Worm (Caenorhabditis elegans) whole organism, young adult: ENCODE data around the gene Y22D7AL.3.

Source experiments
- cebp-1 ChIP-seq, 2 experiments: fragments of 200-800 bp in 1 of 2; sonication (Bioruptor generic) in 1 of 2; sonication (generic microtip) in 1 of 2; IDR thresholded peaks in 1 of 2; optimal IDR thresholded peaks in 1 of 2; 2 replicates each; pipeline versions ENCODE4 v1.3.6 to Lab custom; 2017 to 2022; ENCODE audit warnings: missing compliant biosample characterization in 2 of 2, missing genetic modification characterization in 2 of 2, mild to moderate bottlenecking in 1 of 2, missing genetic modification reagents in 1 of 2, moderate library complexity in 1 of 2
- cebp-2 ChIP-seq: fragments of 200-800 bp; sonication (Bioruptor generic); IDR thresholded peaks from 2 replicates; pipeline ENCODE4 v1.3.6; 2022; ENCODE audit warnings: missing genetic modification characterization, missing compliant biosample characterization
- nhr-90 ChIP-seq: sonication (generic microtip); optimal IDR thresholded peaks from 2 replicates; lab custom pipeline; 2016; ENCODE audit warnings: missing genotype, mild to moderate bottlenecking, missing genetic modification characterization, missing compliant biosample characterization
- snpc-4 ChIP-seq, 5 experiments: fragments of 150-350 bp in 1 of 5; sonication (generic microtip) in 4 of 5; optimal IDR thresholded peaks; 2 replicates each; lab custom pipeline; 2014 to 2018; ENCODE audit warnings: missing genetic modification characterization in 5 of 5, missing biosample characterization in 3 of 5, antibody characterized with exemption in 2 of 5, mild to moderate bottlenecking in 2 of 5, missing compliant biosample characterization in 2 of 5, missing genotype in 2 of 5, moderate library complexity in 2 of 5, missing genetic modification reagents in 1 of 5
- unc-62 ChIP-seq: fragments of 150-350 bp; optimal IDR thresholded peaks from 2 replicates; lab custom pipeline; 2014; ENCODE audit warnings: missing biosample characterization, missing genetic modification reagents, missing genetic modification characterization

DNA sequence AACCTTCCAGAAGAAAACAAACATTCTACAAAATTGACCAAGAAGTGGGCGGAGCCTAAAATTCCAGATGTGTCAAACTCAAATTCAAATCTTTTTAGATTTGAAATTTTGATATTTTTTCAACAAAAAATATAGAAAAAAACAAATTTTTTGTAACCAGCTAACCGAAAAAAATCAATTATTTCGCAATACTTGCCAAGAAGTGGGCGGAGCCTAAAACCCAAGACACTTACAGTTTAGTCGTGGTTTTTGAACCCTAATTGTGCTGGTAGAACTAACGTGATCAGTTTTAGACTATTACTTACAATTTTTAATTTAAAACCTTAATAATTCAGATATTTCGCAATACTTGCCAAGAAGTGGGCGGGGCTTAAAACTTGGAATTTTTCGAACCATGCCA is 32.1 kb downstream of the Y22D7AL.3 start:
- no peak for TF ChIP-seq snpc-4 (GFP tag; optimal IDR thresholded peaks at IDR 0.05; lab: Kevin White, UChicago)
- TF ChIP-seq snpc-4 (tag; optimal IDR thresholded peaks at IDR 0.05; lab: Kevin White, UChicago), result no peak
- TF ChIP-seq unc-62 (GFP tag; lab: Kevin White, UChicago), result no peak
- TF ChIP-seq nhr-90, result no peak
- peak; percentile 34; the same call in 1 of the 2 replicates for TF ChIP-seq cebp-1 (GFP tag; IDR thresholded peaks at IDR 0.05; lab: Robert Waterston, UW)
- peak; percentile 91 for TF ChIP-seq cebp-1 (tag; optimal IDR thresholded peaks at IDR 0.05; lab: Kevin White, UChicago)
- TF ChIP-seq cebp-2 (GFP tag; lab: Robert Waterston, UW), result no peak
